Fruit fly (Drosophila melanogaster) whole organism, embryonic: Measurements from ENCODE around the gene Nup153.

ENCODE experiments used
- CG10565 ChIP-seq: fragments of 200-800 bp; sonication (Bioruptor generic); optimal IDR thresholded peaks from 3 replicates; lab custom pipeline; 2016; ENCODE audit warnings: missing biosample characterization, mild to moderate bottlenecking, missing genetic modification characterization
- CG11504 ChIP-seq: fragments of 200-800 bp; sonication (Bioruptor generic); optimal IDR thresholded peaks from 3 replicates; lab custom pipeline; 2019; ENCODE audit warnings: missing biosample characterization, mild to moderate bottlenecking, missing genetic modification characterization, moderate library complexity
- CG11560 ChIP-seq: fragments of 200-800 bp; sonication (Bioruptor generic); IDR thresholded peaks from 3 replicates; pipeline ENCODE4 v1.3.6; 2022; ENCODE audit warnings: missing biosample characterization, missing genetic modification characterization
- CG11696 ChIP-seq: fragments of 200-800 bp; sonication (Bioruptor generic); IDR thresholded peaks from 2 replicates; pipeline ENCODE4 v1.3.6; 2022; ENCODE audit warnings: missing biosample characterization, missing genetic modification characterization
- CG12659 ChIP-seq: fragments of 200-800 bp; sonication (Bioruptor generic); optimal IDR thresholded peaks from 3 replicates; lab custom pipeline; 2017; ENCODE audit warnings: mild to moderate bottlenecking, missing biosample characterization, missing genetic modification reagents, missing genetic modification characterization
- CG13123 ChIP-seq: fragments of 200-800 bp; sonication (Bioruptor generic); optimal IDR thresholded peaks from 2 replicates; lab custom pipeline; 2016; ENCODE audit warnings: missing biosample characterization, missing genetic modification characterization
- CG14441 ChIP-seq: fragments of 200-800 bp; sonication (Bioruptor generic); IDR thresholded peaks from 2 replicates; pipeline ENCODE4 v1.3.6; 2022; ENCODE audit warnings: missing biosample characterization, missing genetic modification characterization
- CG14710 ChIP-seq: fragments of 200-800 bp; sonication (Bioruptor generic); optimal IDR thresholded peaks from 3 replicates; lab custom pipeline; 2019; ENCODE audit warnings: missing biosample characterization, mild to moderate bottlenecking, missing genetic modification characterization, moderate library complexity
- CG17359 ChIP-seq: fragments of 200-800 bp; sonication (Bioruptor generic); optimal IDR thresholded peaks from 3 replicates; lab custom pipeline; 2018; ENCODE audit warnings: missing biosample characterization, mild to moderate bottlenecking, missing genetic modification characterization, moderate library complexity
- CG17361 ChIP-seq: fragments of 200-800 bp; sonication (Bioruptor generic); IDR thresholded peaks from 3 replicates; pipeline ENCODE4 v1.3.6; 2022; ENCODE audit warnings: missing biosample characterization, missing genetic modification characterization
- CG1792 ChIP-seq: fragments of 200-800 bp; sonication (Bioruptor generic); optimal IDR thresholded peaks from 2 replicates; lab custom pipeline; 2016; ENCODE audit warnings: missing biosample characterization, missing genetic modification characterization
- CG18476 ChIP-seq: fragments of 200-800 bp; sonication (Bioruptor generic); optimal IDR thresholded peaks from 2 replicates; lab custom pipeline; 2016; ENCODE audit warnings: missing biosample characterization, mild to moderate bottlenecking, missing genetic modification characterization
- CG30403 ChIP-seq: fragments of 200-800 bp; sonication (Bioruptor generic); optimal IDR thresholded peaks from 3 replicates; lab custom pipeline; 2016; ENCODE audit warnings: missing biosample characterization, missing genetic modification characterization
- CG34224 ChIP-seq: fragments of 200-800 bp; sonication (Bioruptor generic); IDR thresholded peaks from 3 replicates; pipeline ENCODE4 v1.3.6; 2022; ENCODE audit warnings: missing biosample characterization, missing genetic modification characterization; ENCODE audit not compliant: partially characterized antibody
- CG3847 ChIP-seq: fragments of 200-800 bp; sonication (Bioruptor generic); IDR thresholded peaks from 2 replicates; pipeline ENCODE4 v1.3.6; 2022; ENCODE audit warnings: missing biosample characterization, missing genetic modification characterization
- CG3995 ChIP-seq: fragments of 200-800 bp; sonication (Bioruptor generic); optimal IDR thresholded peaks from 3 replicates; lab custom pipeline; 2016; ENCODE audit warnings: missing biosample characterization, missing genetic modification characterization
- CG5180 ChIP-seq: fragments of 200-800 bp; sonication (Bioruptor generic); optimal IDR thresholded peaks from 3 replicates; lab custom pipeline; 2017; ENCODE audit warnings: missing biosample characterization, missing genetic modification characterization, mild to moderate bottlenecking, moderate library complexity, missing genetic modification reagents
- CG6254 ChIP-seq: fragments of 200-800 bp; sonication (Bioruptor generic); optimal IDR thresholded peaks from 3 replicates; lab custom pipeline; 2017; ENCODE audit warnings: mild to moderate bottlenecking, missing biosample characterization, missing genetic modification reagents, missing genetic modification characterization
- CG6791 ChIP-seq: fragments of 200-800 bp; sonication (Bioruptor generic); IDR thresholded peaks from 3 replicates; pipeline ENCODE4 v1.3.6; 2022; ENCODE audit warnings: missing biosample characterization, missing genetic modification characterization; ENCODE audit not compliant: partially characterized antibody
- CG6854 ChIP-seq: fragments of 200-800 bp; sonication (Bioruptor generic); optimal IDR thresholded peaks from 3 replicates; lab custom pipeline; 2017; ENCODE audit warnings: missing biosample characterization, mild to moderate bottlenecking, missing genetic modification characterization
- CG7271 ChIP-seq: fragments of 200-800 bp; sonication (Bioruptor generic); optimal IDR thresholded peaks from 2 replicates; lab custom pipeline; 2018; ENCODE audit warnings: missing biosample characterization, mild to moderate bottlenecking, missing genetic modification characterization, moderate library complexity
- CG7372 ChIP-seq: fragments of 200-800 bp; sonication (Bioruptor generic); IDR thresholded peaks from 2 replicates; pipeline ENCODE4 v1.3.6; 2022; ENCODE audit warnings: missing biosample characterization, missing genetic modification characterization
- CG9437 ChIP-seq: fragments of 200-800 bp; sonication (Bioruptor generic); optimal IDR thresholded peaks from 2 replicates; lab custom pipeline; 2018; ENCODE audit warnings: missing biosample characterization, mild to moderate bottlenecking, missing genetic modification characterization
- Dip2 ChIP-seq: fragments of 200-800 bp; sonication (Bioruptor generic); IDR thresholded peaks from 2 replicates; pipeline ENCODE4 v1.3.6; 2022; ENCODE audit warnings: missing biosample characterization, missing genetic modification characterization
- Eip74EF ChIP-seq, 2 experiments: fragments of 200-800 bp in 1 of 2; fragments of >200 bp in 1 of 2; sonication (Bioruptor generic) in 1 of 2; optimal IDR thresholded peaks; 2 replicates each; lab custom pipeline; 2017 to 2019; ENCODE audit warnings: missing biosample characterization in 2 of 2, missing genetic modification characterization in 2 of 2, mild to moderate bottlenecking in 1 of 2, moderate library complexity in 1 of 2
- Ets65A ChIP-seq: fragments of 200-800 bp; sonication (Bioruptor generic); peaks from one replicate; lab custom pipeline; 2016; ENCODE audit warnings: missing biosample characterization, missing genetic modification characterization
- Gug ChIP-seq: fragments of 200-800 bp; sonication (Bioruptor generic); IDR thresholded peaks from 4 replicates; pipeline ENCODE4 v1.3.6; 2022; ENCODE audit warnings: missing biosample characterization, missing genetic modification characterization
- Hr39 ChIP-seq: fragments of >200 bp; optimal IDR thresholded peaks from 2 replicates; lab custom pipeline; 2017
- Pdp1 ChIP-seq, 2 experiments: fragments of 200-800 bp; sonication (Bioruptor generic); optimal IDR thresholded peaks; 3 replicates each; lab custom pipeline; 2016; ENCODE audit warnings: missing biosample characterization in 2 of 2, missing genetic modification characterization in 2 of 2, mild to moderate bottlenecking in 1 of 2, moderate library complexity in 1 of 2
- Ptx1 ChIP-seq: fragments of 200-800 bp; sonication (Bioruptor generic); IDR thresholded peaks from 2 replicates; pipeline ENCODE4 v1.3.6; 2022; ENCODE audit warnings: missing biosample characterization, missing genetic modification characterization
- TFAM ChIP-seq: fragments of 200-800 bp; sonication (Bioruptor generic); optimal IDR thresholded peaks from 2 replicates; lab custom pipeline; 2017; ENCODE audit warnings: missing biosample characterization, missing genetic modification characterization, inconsistent platforms
- Xbp1 ChIP-seq: fragments of 200-800 bp; sonication (Bioruptor generic); optimal IDR thresholded peaks from 3 replicates; lab custom pipeline; 2016; ENCODE audit warnings: missing biosample characterization, mild to moderate bottlenecking, missing genetic modification characterization
- amos ChIP-seq: fragments of 200-800 bp; sonication (Bioruptor generic); IDR thresholded peaks from 2 replicates; pipeline ENCODE4 v1.3.6; 2022; ENCODE audit warnings: missing biosample characterization, missing genetic modification characterization; ENCODE audit not compliant: partially characterized antibody
- br ChIP-seq: fragments of >200 bp; optimal IDR thresholded peaks from 2 replicates; lab custom pipeline; 2017
- ftz-f1 ChIP-seq: fragments of 200-800 bp; sonication (Bioruptor generic); optimal IDR thresholded peaks from 2 replicates; lab custom pipeline; 2016; ENCODE audit warnings: missing biosample characterization, missing genetic modification characterization
- gt ChIP-seq: fragments of 200-800 bp; sonication (Bioruptor generic); IDR thresholded peaks from 2 replicates; pipeline ENCODE4 v1.3.6; 2022; ENCODE audit warnings: missing biosample characterization, missing genetic modification characterization
- ind ChIP-seq: fragments of 200-800 bp; sonication (Bioruptor generic); optimal IDR thresholded peaks from 3 replicates; lab custom pipeline; 2016; ENCODE audit warnings: missing biosample characterization, missing genetic modification characterization
- jing ChIP-seq: fragments of 200-800 bp; sonication (Bioruptor generic); optimal IDR thresholded peaks from 2 replicates; lab custom pipeline; 2018; ENCODE audit warnings: missing biosample characterization, mild to moderate bottlenecking, missing genetic modification characterization
- knrl ChIP-seq: fragments of 200-800 bp; sonication (Bioruptor generic); IDR thresholded peaks from 3 replicates; pipeline ENCODE4 v1.3.6; 2022; ENCODE audit warnings: missing biosample characterization, missing genetic modification characterization; ENCODE audit not compliant: partially characterized antibody
- nerfin-1 ChIP-seq: fragments of 200-800 bp; sonication (Bioruptor generic); optimal IDR thresholded peaks from 3 replicates; lab custom pipeline; 2019; ENCODE audit warnings: missing biosample characterization, mild to moderate bottlenecking, missing genetic modification characterization, moderate library complexity
- onecut ChIP-seq: fragments of 200-800 bp; sonication (Bioruptor generic); IDR thresholded peaks from 2 replicates; pipeline ENCODE4 v1.3.6; 2022; ENCODE audit warnings: missing biosample characterization, missing genetic modification characterization
- pan ChIP-seq, 4 experiments: fragments of >200 bp in 3 of 4; fragments of 200-800 bp in 1 of 4; sonication (Bioruptor generic) in 1 of 4; optimal IDR thresholded peaks in 3 of 4; IDR thresholded peaks in 1 of 4; 2 replicates each; pipeline versions ENCODE4 v1.3.6 to Lab custom; 2017 to 2022; ENCODE audit warnings: missing biosample characterization in 2 of 4, missing genetic modification characterization in 2 of 4, mixed read lengths in 1 of 4
- pum ChIP-seq: fragments of 200-800 bp; sonication (Bioruptor generic); optimal IDR thresholded peaks from 2 replicates; lab custom pipeline; 2016; ENCODE audit warnings: missing biosample characterization, missing genetic modification characterization
- sna ChIP-seq: fragments of 200-800 bp; sonication (Bioruptor generic); IDR thresholded peaks from 2 replicates; pipeline ENCODE4 v1.3.6; 2022; ENCODE audit warnings: missing biosample characterization, missing genetic modification characterization; ENCODE audit not compliant: partially characterized antibody
- so ChIP-seq: fragments of 200-800 bp; sonication (Bioruptor generic); IDR thresholded peaks from 3 replicates; pipeline ENCODE4 v1.3.6; 2022; ENCODE audit warnings: missing biosample characterization, missing genetic modification characterization
- tin ChIP-seq: fragments of 200-800 bp; sonication (Bioruptor generic); optimal IDR thresholded peaks from 3 replicates; lab custom pipeline; 2016; ENCODE audit warnings: missing biosample characterization, missing genetic modification characterization
- toy ChIP-seq: fragments of 200-800 bp; sonication (Bioruptor generic); IDR thresholded peaks from 2 replicates; pipeline ENCODE4 v1.3.6; 2022; ENCODE audit warnings: missing biosample characterization, missing genetic modification characterization
- twi ChIP-seq: fragments of 200-800 bp; optimal IDR thresholded peaks from 2 replicates; lab custom pipeline; 2019; ENCODE audit warnings: missing biosample characterization, mild to moderate bottlenecking, missing genetic modification characterization, moderate library complexity
- vfl ChIP-seq: fragments of 200-800 bp; sonication (Bioruptor generic); optimal IDR thresholded peaks from 2 replicates; lab custom pipeline; 2016; ENCODE audit warnings: missing biosample characterization, missing genetic modification characterization
- zen2 ChIP-seq: fragments of 200-800 bp; sonication (Bioruptor generic); IDR thresholded peaks from 3 replicates; pipeline ENCODE4 v1.3.6; 2022; ENCODE audit warnings: missing biosample characterization, missing genetic modification characterization; ENCODE audit not compliant: partially characterized antibody
- zfh2 ChIP-seq: fragments of 200-800 bp; sonication (Bioruptor generic); optimal IDR thresholded peaks from 2 replicates; lab custom pipeline; 2016; ENCODE audit warnings: missing biosample characterization, missing genetic modification characterization

Gene Nup153

dm6 chrX:16654931-16655409 is 55.9 kb downstream of the Nup153 start, which contains the start of the genes Nemp and r (continued):
- no peak for TF ChIP-seq pan (optimal IDR thresholded peaks at IDR 0.05; lab: Kevin White, UChicago)
- TF ChIP-seq pan (GFP tag; optimal IDR thresholded peaks at IDR 0.05 in 1 of 2, IDR thresholded peaks at IDR 0.05 in 1 of 2): no peak
- no peak for TF ChIP-seq Gug (GFP tag; lab: Robert Waterston, UW)
- TF ChIP-seq CG7271 (tag; lab: Kevin White, UChicago): no peak
- TF ChIP-seq onecut (GFP tag; lab: Robert Waterston, UW): no peak
- TF ChIP-seq CG12659 (GFP tag; lab: Kevin White, UChicago): peak; percentile 57
- TF ChIP-seq CG1792 (GFP tag; lab: Kevin White, UChicago): no peak
- TF ChIP-seq CG17359: no peak
- no peak for TF ChIP-seq Ets65A (GFP tag; lab: Kevin White, UChicago)
- TF ChIP-seq CG9437: peak; percentile 100
- TF ChIP-seq CG13123 (GFP tag; lab: Kevin White, UChicago): no peak
- no peak for TF ChIP-seq Eip74EF (GFP tag; optimal IDR thresholded peaks at IDR 0.05; lab: Kevin White, UChicago)
- no peak for TF ChIP-seq Dip2 (GFP tag; lab: Robert Waterston, UW)
- no peak for TF ChIP-seq CG7372 (GFP tag; lab: Robert Waterston, UW)
- TF ChIP-seq zfh2 (GFP tag; lab: Kevin White, UChicago): no peak
- peak; percentile 71 for TF ChIP-seq CG14710 (tag; lab: Kevin White, UChicago)
- no peak for TF ChIP-seq so (GFP tag; lab: Robert Waterston, UW)
- TF ChIP-seq zen2 (GFP tag; lab: Robert Waterston, UW): no peak
- TF ChIP-seq CG14441 (GFP tag; lab: Robert Waterston, UW): no peak
- TF ChIP-seq sna (GFP tag; lab: Robert Waterston, UW): peak; percentile 58; the same call in 1 of the 2 replicates
- TF ChIP-seq Hr39: no peak
- no peak for TF ChIP-seq CG5180
- 0 out of 3 replicates have a peak, but pooled peaks have one; percentile 12 for TF ChIP-seq CG17361 (GFP tag; lab: Robert Waterston, UW)
- peak; percentile 95 for TF ChIP-seq CG3995
- TF ChIP-seq amos (GFP tag; lab: Robert Waterston, UW): peak; percentile 71
- 0 out of 3 replicates have a peak, but pooled peaks have one; percentile 19 for TF ChIP-seq CG34224 (GFP tag; lab: Robert Waterston, UW)
- no peak for TF ChIP-seq br (lab: Kevin White, UChicago)
- TF ChIP-seq CG11696 (GFP tag; lab: Robert Waterston, UW): no peak
- TF ChIP-seq CG11560 (tag; lab: Robert Waterston, UW): peak; percentile 91
- peak; percentile 78 for TF ChIP-seq knrl
- TF ChIP-seq CG6854 (GFP tag; lab: Kevin White, UChicago): no peak
- TF ChIP-seq nerfin-1 (tag; lab: Kevin White, UChicago): no peak
- no peak for TF ChIP-seq CG6254 (GFP tag; lab: Kevin White, UChicago)
- TF ChIP-seq Xbp1 (GFP tag; lab: Kevin White, UChicago): no peak
- TF ChIP-seq toy: no peak
- TF ChIP-seq ind (GFP tag; lab: Kevin White, UChicago): no peak
- no peak for TF ChIP-seq jing (GFP tag; lab: Kevin White, UChicago)
- peak; percentile 43; the same call in 1 of the 3 replicates for TF ChIP-seq CG6791
- TF ChIP-seq CG18476 (GFP tag; lab: Kevin White, UChicago): no peak
- no peak for TF ChIP-seq Ptx1 (GFP tag; lab: Robert Waterston, UW)
- no peak for TF ChIP-seq tin (GFP tag; lab: Kevin White, UChicago)
- no peak for TF ChIP-seq gt
- peak; percentile 24 for TF ChIP-seq CG11504 (tag; lab: Kevin White, UChicago)
- TF ChIP-seq CG10565 (GFP tag; lab: Kevin White, UChicago): no peak
- no peak for TF ChIP-seq TFAM (GFP tag; lab: Kevin White, UChicago)
- TF ChIP-seq twi (tag; lab: Kevin White, UChicago): no peak
- no peak for TF ChIP-seq vfl (GFP tag; lab: Kevin White, UChicago)
- TF ChIP-seq CG30403 (GFP tag; lab: Kevin White, UChicago): no peak
- TF ChIP-seq Pdp1 (GFP tag; optimal IDR thresholded peaks at IDR 0.05; lab: Kevin White, UChicago): peak in 1 of 2 experiments; percentile 4
- no peak for TF ChIP-seq CG3847
- TF ChIP-seq ftz-f1 (GFP tag; lab: Kevin White, UChicago): no peak
- no peak for TF ChIP-seq pum (GFP tag; lab: Kevin White, UChicago)
